Worm (Caenorhabditis elegans) whole organism, late embryonic: Measurements from ENCODE around the gene glp-1.

Experiments used
- ceh-22 ChIP-seq: sonication (generic microtip); optimal IDR thresholded peaks from 2 replicates; lab custom pipeline; 2017; ENCODE audit warnings: missing biosample characterization, missing genetic modification characterization
- dve-1 ChIP-seq: sonication (generic microtip); optimal IDR thresholded peaks from 2 replicates; lab custom pipeline; 2017; ENCODE audit warnings: antibody characterized with exemption, mild to moderate bottlenecking, missing genetic modification characterization, missing compliant biosample characterization
- elt-2 ChIP-seq: sonication (generic microtip); optimal IDR thresholded peaks from 2 replicates; lab custom pipeline; 2016; ENCODE audit warnings: missing genetic modification reagents, missing genetic modification characterization, missing compliant biosample characterization
- ets-4 ChIP-seq: sonication (generic microtip); optimal IDR thresholded peaks from 2 replicates; lab custom pipeline; 2016; ENCODE audit warnings: missing genetic modification characterization, missing compliant biosample characterization
- fkh-6 ChIP-seq: sonication (generic microtip); optimal IDR thresholded peaks from 2 replicates; lab custom pipeline; 2016; ENCODE audit warnings: missing genetic modification characterization, missing compliant biosample characterization
- nhr-232 ChIP-seq: sonication (generic microtip); optimal IDR thresholded peaks from 2 replicates; lab custom pipeline; 2016; ENCODE audit warnings: missing genetic modification characterization, missing compliant biosample characterization
- pha-4 ChIP-seq: fragments of 150-350 bp; optimal IDR thresholded peaks from 2 replicates; lab custom pipeline; 2018; ENCODE audit warnings: missing biosample characterization, missing genetic modification reagents, missing genetic modification characterization
- ref-2 ChIP-seq: sonication (generic microtip); optimal IDR thresholded peaks from 2 replicates; lab custom pipeline; 2016; ENCODE audit warnings: missing genetic modification characterization, missing compliant biosample characterization
- rnt-1 ChIP-seq: sonication (generic microtip); optimal IDR thresholded peaks from 2 replicates; lab custom pipeline; 2016; ENCODE audit warnings: missing genetic modification characterization, missing compliant biosample characterization
- unc-55 ChIP-seq: sonication (generic microtip); optimal IDR thresholded peaks from 2 replicates; lab custom pipeline; 2017; ENCODE audit warnings: missing biosample characterization, missing genetic modification reagents, missing genetic modification characterization
- unc-86 ChIP-seq: sonication (generic microtip); optimal IDR thresholded peaks from 2 replicates; lab custom pipeline; 2016; ENCODE audit warnings: missing genetic modification characterization, missing compliant biosample characterization

DNA sequence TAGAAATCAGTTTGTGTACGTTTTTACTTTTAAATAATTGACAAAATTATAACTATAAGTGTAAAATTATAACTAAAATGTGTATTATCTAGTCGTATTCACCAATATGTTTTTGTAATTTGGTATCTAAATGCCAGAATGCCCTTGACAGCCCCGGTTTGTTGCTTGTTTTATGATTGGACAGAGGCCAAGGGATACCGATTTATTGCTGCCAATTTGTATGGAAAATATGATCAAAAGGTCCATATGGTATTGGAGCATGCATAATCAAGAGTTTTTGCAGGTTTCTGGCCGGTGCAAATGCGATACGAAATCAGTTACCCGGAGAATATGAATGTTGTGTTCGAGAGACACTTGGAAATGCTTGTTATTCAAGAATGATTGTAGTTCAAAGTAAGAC, 23.7 kb downstream of the glp-1 start:
- TF ChIP-seq ets-4 (tag; lab: Kevin White, UChicago) (no peak), unc-55 (GFP tag; lab: Kevin White, UChicago) (no peak), dve-1 (no peak), nhr-232 (tag; lab: Kevin White, UChicago) (no peak), pha-4 (tag; lab: Kevin White, UChicago) (no peak), elt-2 (tag; lab: Kevin White, UChicago) (no peak), ref-2 (tag; lab: Kevin White, UChicago) (no peak), rnt-1 (tag; lab: Kevin White, UChicago) (no peak), ceh-22 (tag; lab: Kevin White, UChicago) (no peak), unc-86 (tag; lab: Kevin White, UChicago) (no peak), fkh-6 (tag; lab: Kevin White, UChicago) (no peak)
